Worm (Caenorhabditis elegans) whole organism, young adult: Measurements from ENCODE around the gene nstp-7.

Experiments
- Y53F4B.3 ChIP-seq: fragments of 200-800 bp; sonication (Bioruptor generic); IDR thresholded peaks from 2 replicates; pipeline ENCODE4 v1.3.6; 2022; ENCODE audit warnings: missing genetic modification reagents, missing genetic modification characterization, missing compliant biosample characterization
- ZK185.1 ChIP-seq: sonication (generic microtip); optimal IDR thresholded peaks from 2 replicates; lab custom pipeline; 2016; ENCODE audit warnings: mild to moderate bottlenecking, missing genetic modification characterization, missing compliant biosample characterization; ENCODE audit not compliant: poor library complexity, severe bottlenecking
- dpl-1 ChIP-seq: fragments of 150-350 bp; optimal IDR thresholded peaks from 2 replicates; lab custom pipeline; 2014; ENCODE audit warnings: missing biosample characterization, missing genetic modification reagents, missing genetic modification characterization
- egl-18 ChIP-seq: fragments of 200-800 bp; sonication (Bioruptor generic); IDR thresholded peaks from 2 replicates; pipeline ENCODE4 v1.3.6; 2022; ENCODE audit warnings: missing genetic modification reagents, missing genetic modification characterization, missing compliant biosample characterization
- egrh-3 ChIP-seq: fragments of 200-800 bp; sonication (Bioruptor generic); IDR thresholded peaks from 2 replicates; pipeline ENCODE4 v1.3.6; 2022; ENCODE audit warnings: missing genetic modification reagents, missing genetic modification characterization, missing compliant biosample characterization
- ets-4 ChIP-seq: fragments of 200-800 bp; sonication (Bioruptor generic); optimal IDR thresholded peaks from 2 replicates; lab custom pipeline; 2018; ENCODE audit warnings: mild to moderate bottlenecking, missing genetic modification characterization, missing compliant biosample characterization
- hmg-20 ChIP-seq: fragments of 200-800 bp; sonication (Bioruptor generic); IDR thresholded peaks from 2 replicates; pipeline ENCODE4 v1.3.6; 2022; ENCODE audit warnings: missing genetic modification reagents, missing genetic modification characterization, missing compliant biosample characterization
- mxl-1 ChIP-seq: sonication (generic microtip); optimal IDR thresholded peaks from 2 replicates; lab custom pipeline; 2016; ENCODE audit warnings: missing genetic modification characterization, missing compliant biosample characterization
- pbrm-1 ChIP-seq: fragments of 200-800 bp; sonication (Bioruptor generic); IDR thresholded peaks from 2 replicates; pipeline ENCODE4 v1.3.6; 2022; ENCODE audit warnings: missing genetic modification reagents, missing genetic modification characterization, missing compliant biosample characterization
- rpc-1 ChIP-seq, 2 experiments: fragments of 150-350 bp in 1 of 2; sonication (generic microtip) in 1 of 2; optimal IDR thresholded peaks; 2 replicates each; lab custom pipeline; 2014 to 2018; ENCODE audit warnings: missing biosample characterization in 1 of 2, missing genetic modification characterization in 1 of 2, missing genetic modification reagents in 1 of 2, missing genotype in 1 of 2
- unc-62 ChIP-seq: fragments of 150-350 bp; optimal IDR thresholded peaks from 2 replicates; lab custom pipeline; 2014; ENCODE audit warnings: missing biosample characterization, missing genetic modification reagents, missing genetic modification characterization

DNA sequence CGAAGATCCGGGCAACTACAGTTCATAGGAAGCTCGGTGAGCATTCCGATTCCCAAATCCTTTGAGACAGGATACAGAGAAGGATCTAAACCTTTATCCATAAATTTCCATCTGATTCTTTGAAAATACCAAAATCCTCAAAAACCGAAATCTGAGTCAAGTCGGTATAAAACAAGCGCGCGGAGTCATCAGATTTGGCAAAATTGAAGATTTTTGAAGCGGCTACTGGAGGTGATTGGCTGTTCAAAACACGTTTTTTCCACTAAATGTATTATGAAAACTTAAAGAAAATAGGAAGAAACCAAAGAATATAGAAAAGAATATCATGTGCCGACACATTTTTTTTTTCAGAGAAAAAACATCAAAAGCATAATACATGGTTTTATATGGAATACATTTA lies 7.1 kb upstream of the nstp-7 start, which contains the start of gene C14C6.13:
- no peak for TF ChIP-seq egrh-3
- TF ChIP-seq hmg-20 (GFP tag; lab: Robert Waterston, UW), result no peak
- TF ChIP-seq dpl-1 (GFP tag; lab: Kevin White, UChicago), result no peak
- no peak for TF ChIP-seq unc-62 (GFP tag; lab: Kevin White, UChicago)
- TF ChIP-seq ZK185.1 (tag; lab: Kevin White, UChicago), result no peak
- TF ChIP-seq rpc-1 (optimal IDR thresholded peaks at IDR 0.05; lab: Kevin White, UChicago), result no peak
- no peak for TF ChIP-seq rpc-1 (tag; optimal IDR thresholded peaks at IDR 0.05; lab: Kevin White, UChicago)
- TF ChIP-seq ets-4 (GFP tag; lab: Kevin White, UChicago), result no peak
- no peak for TF ChIP-seq pbrm-1 (GFP tag; lab: Robert Waterston, UW)
- no peak for TF ChIP-seq Y53F4B.3 (GFP tag; lab: Robert Waterston, UW)
- TF ChIP-seq mxl-1 (tag; lab: Kevin White, UChicago), result no peak
- no peak for TF ChIP-seq egl-18 (GFP tag; lab: Robert Waterston, UW)
